Worm (Caenorhabditis elegans) whole organism, L1 larva: ENCODE data around the gene lipl-2.

Experiments used
- ces-1 ChIP-seq: fragments of 150-350 bp; optimal IDR thresholded peaks from 2 replicates; lab custom pipeline; 2014; ENCODE audit warnings: missing biosample characterization, missing genetic modification reagents, missing genetic modification characterization
- elt-3 ChIP-seq, 6 experiments: fragments of 150-350 bp in 1 of 6; sonication (generic microtip); optimal IDR thresholded peaks; 2 replicates each; lab custom pipeline; 2017 to 2018; ENCODE audit warnings: missing biosample characterization in 6 of 6, missing genetic modification characterization in 6 of 6, inconsistent platforms in 1 of 6
- fkh-10 ChIP-seq: sonication (generic microtip); optimal IDR thresholded peaks from 2 replicates; lab custom pipeline; 2017; ENCODE audit warnings: missing biosample characterization, missing genetic modification reagents, missing genetic modification characterization
- lin-39 ChIP-seq: fragments of 150-350 bp; optimal IDR thresholded peaks from 2 replicates; lab custom pipeline; 2014; ENCODE audit warnings: missing biosample characterization, missing genetic modification reagents, missing genetic modification characterization
- nhr-11 ChIP-seq: fragments of 150-350 bp; optimal IDR thresholded peaks from 2 replicates; lab custom pipeline; 2014; ENCODE audit warnings: missing biosample characterization, missing genetic modification characterization
- nhr-28 ChIP-seq: fragments of 150-350 bp; optimal IDR thresholded peaks from 2 replicates; lab custom pipeline; 2014; ENCODE audit warnings: missing biosample characterization, missing genetic modification characterization
- nhr-47 ChIP-seq: sonication (generic microtip); optimal IDR thresholded peaks from 2 replicates; lab custom pipeline; 2016; ENCODE audit warnings: mild to moderate bottlenecking, missing genetic modification characterization, moderate library complexity, missing compliant biosample characterization
- nhr-76 ChIP-seq: sonication (generic microtip); optimal IDR thresholded peaks from 2 replicates; lab custom pipeline; 2017; ENCODE audit warnings: missing biosample characterization, missing genetic modification characterization
- nhr-77 ChIP-seq: fragments of 150-350 bp; optimal IDR thresholded peaks from 2 replicates; lab custom pipeline; 2014; ENCODE audit warnings: missing biosample characterization, missing genetic modification characterization
- pag-3 ChIP-seq: sonication (generic microtip); optimal IDR thresholded peaks from 2 replicates; lab custom pipeline; 2017; ENCODE audit warnings: missing genetic modification characterization, mild to moderate bottlenecking, missing compliant biosample characterization, antibody characterized with exemption, borderline replicate concordance; ENCODE audit not compliant: insufficient read depth
- skn-1 ChIP-seq: fragments of 150-350 bp; optimal IDR thresholded peaks from 2 replicates; lab custom pipeline; 2014; ENCODE audit warnings: missing biosample characterization, missing genetic modification characterization
- unc-62 ChIP-seq: fragments of 150-350 bp; optimal IDR thresholded peaks from 2 replicates; lab custom pipeline; 2014; ENCODE audit warnings: missing biosample characterization, missing genetic modification reagents, missing genetic modification characterization
- unc-86 ChIP-seq: sonication (generic microtip); optimal IDR thresholded peaks from 2 replicates; lab custom pipeline; 2016; ENCODE audit warnings: missing genetic modification characterization, missing compliant biosample characterization
- ztf-11 ChIP-seq, 2 experiments: sonication (generic microtip); optimal IDR thresholded peaks; 2 replicates each; lab custom pipeline; 2016 to 2017; ENCODE audit warnings: missing genetic modification characterization in 2 of 2, missing biosample characterization in 1 of 2, missing compliant biosample characterization in 1 of 2

ce11 chrV:9835945-9836344 lies 44.6 kb downstream of the lipl-2 start, which contains the start of gene sru-38:
- no peak for TF ChIP-seq nhr-77
- no peak for TF ChIP-seq nhr-11 (tag; lab: Kevin White, UChicago)
- TF ChIP-seq pag-3 (tag; lab: Kevin White, UChicago): no peak
- TF ChIP-seq nhr-28: no peak
- no peak for TF ChIP-seq unc-86 (tag; lab: Kevin White, UChicago)
- TF ChIP-seq ztf-11 (tag; optimal IDR thresholded peaks at IDR 0.05; lab: Kevin White, UChicago): no peak
- no peak for TF ChIP-seq unc-62 (GFP tag; lab: Kevin White, UChicago)
- TF ChIP-seq nhr-47 (tag; lab: Kevin White, UChicago): no peak
- TF ChIP-seq ces-1 (GFP tag; lab: Kevin White, UChicago): no peak
- no peak for TF ChIP-seq skn-1 (tag; lab: Kevin White, UChicago)
- no peak for TF ChIP-seq lin-39 (tag; lab: Kevin White, UChicago)
- no peak for TF ChIP-seq elt-3 (tag; optimal IDR thresholded peaks at IDR 0.05; lab: Kevin White, UChicago)
- TF ChIP-seq fkh-10 (GFP tag; lab: Kevin White, UChicago): no peak
- no peak for TF ChIP-seq nhr-76 (tag; lab: Kevin White, UChicago)
